Worm (Caenorhabditis elegans) whole organism, L1 larva: ENCODE measurements around the gene Y41C4A.22.

Experiments used
- C34B4.2 ChIP-seq: sonication (generic microtip); optimal IDR thresholded peaks from 2 replicates; lab custom pipeline; 2017; ENCODE audit warnings: mild to moderate bottlenecking, missing genetic modification characterization, missing compliant biosample characterization
- F16B12.6 ChIP-seq: fragments of 150-350 bp; optimal IDR thresholded peaks from 2 replicates; lab custom pipeline; 2014; ENCODE audit warnings: missing biosample characterization, missing genetic modification characterization
- aly-2 ChIP-seq: fragments of 150-350 bp; optimal IDR thresholded peaks from 2 replicates; lab custom pipeline; 2014; ENCODE audit warnings: missing biosample characterization, missing genetic modification characterization
- ama-1 ChIP-seq: fragments of 150-350 bp; optimal IDR thresholded peaks from 2 replicates; lab custom pipeline; 2014
- blmp-1 ChIP-seq: fragments of 150-350 bp; optimal IDR thresholded peaks from 2 replicates; lab custom pipeline; 2014; ENCODE audit warnings: missing biosample characterization, missing genetic modification characterization
- ceh-90 ChIP-seq: sonication (generic microtip); optimal IDR thresholded peaks from 2 replicates; lab custom pipeline; 2016; ENCODE audit warnings: missing genetic modification characterization, missing compliant biosample characterization
- ces-1 ChIP-seq: fragments of 150-350 bp; optimal IDR thresholded peaks from 2 replicates; lab custom pipeline; 2014; ENCODE audit warnings: missing biosample characterization, missing genetic modification reagents, missing genetic modification characterization
- dsc-1 ChIP-seq: sonication (generic microtip); optimal IDR thresholded peaks from 2 replicates; lab custom pipeline; 2016; ENCODE audit warnings: mild to moderate bottlenecking, missing genetic modification characterization, missing compliant biosample characterization
- efl-1 ChIP-seq, 4 experiments: fragments of 150-350 bp; optimal IDR thresholded peaks in 3 of 4; peaks in 1 of 4; 1 replicate in 1 of 4; 2 replicates in 3 of 4; lab custom pipeline; 2014; ENCODE audit warnings: missing biosample characterization in 2 of 4, missing genetic modification characterization in 2 of 4, missing genetic modification reagents in 2 of 4
- efl-3 ChIP-seq: fragments of 200-800 bp; sonication (Bioruptor generic); optimal IDR thresholded peaks from 2 replicates; lab custom pipeline; 2018; ENCODE audit warnings: mild to moderate bottlenecking, missing genetic modification characterization, missing compliant biosample characterization
- egl-13 ChIP-seq: sonication (generic microtip); optimal IDR thresholded peaks from 2 replicates; lab custom pipeline; 2016; ENCODE audit warnings: missing genotype, missing genetic modification reagents, missing genetic modification characterization, missing compliant biosample characterization
- fkh-4 ChIP-seq: sonication (generic microtip); optimal IDR thresholded peaks from 2 replicates; lab custom pipeline; 2016; ENCODE audit warnings: missing compliant biosample characterization, missing genetic modification characterization, borderline replicate concordance
- fkh-8 ChIP-seq: sonication (generic microtip); optimal IDR thresholded peaks from 2 replicates; lab custom pipeline; 2016; ENCODE audit warnings: mild to moderate bottlenecking, missing genetic modification characterization, missing compliant biosample characterization
- grh-1 ChIP-seq: fragments of 200-800 bp; sonication (Bioruptor generic); IDR thresholded peaks from 2 replicates; pipeline ENCODE4 v1.3.6; 2022; ENCODE audit warnings: missing genetic modification reagents, missing genetic modification characterization, missing compliant biosample characterization
- hlh-17 ChIP-seq: fragments of 200-800 bp; sonication (Bioruptor generic); optimal IDR thresholded peaks from 2 replicates; lab custom pipeline; 2018; ENCODE audit warnings: missing genetic modification characterization, mild to moderate bottlenecking, missing compliant biosample characterization, moderate library complexity, borderline replicate concordance
- hlh-4 ChIP-seq: sonication (generic microtip); optimal IDR thresholded peaks from 2 replicates; lab custom pipeline; 2016; ENCODE audit warnings: mild to moderate bottlenecking, missing genetic modification characterization, missing compliant biosample characterization
- hpl-2 ChIP-seq: fragments of 150-350 bp; optimal IDR thresholded peaks from 2 replicates; lab custom pipeline; 2014; ENCODE audit warnings: missing biosample characterization, missing genetic modification reagents, missing genetic modification characterization
- isw-1 ChIP-seq: fragments of 200-800 bp; sonication (Bioruptor generic); IDR thresholded peaks from 2 replicates; pipeline ENCODE4 v1.3.6; 2022; ENCODE audit warnings: missing genetic modification characterization, missing compliant biosample characterization
- lin-35 ChIP-seq, 2 experiments: fragments of 150-350 bp; optimal IDR thresholded peaks; 2 replicates each; lab custom pipeline; 2014; ENCODE audit warnings: missing biosample characterization in 2 of 2, missing genetic modification characterization in 2 of 2, missing genetic modification reagents in 2 of 2
- lin-39 ChIP-seq: fragments of 150-350 bp; optimal IDR thresholded peaks from 2 replicates; lab custom pipeline; 2014; ENCODE audit warnings: missing biosample characterization, missing genetic modification reagents, missing genetic modification characterization
- lir-3 ChIP-seq: sonication (generic microtip); optimal IDR thresholded peaks from 2 replicates; lab custom pipeline; 2016; ENCODE audit warnings: mild to moderate bottlenecking, missing genetic modification characterization, moderate library complexity, missing compliant biosample characterization; ENCODE audit not compliant: poor library complexity
- lsy-2 ChIP-seq, 2 experiments: fragments of 150-350 bp; optimal IDR thresholded peaks; 2 replicates each; lab custom pipeline; 2014; ENCODE audit warnings: missing biosample characterization in 2 of 2, missing genetic modification characterization in 2 of 2
- mab-9 ChIP-seq: fragments of 200-800 bp; sonication (Bioruptor generic); IDR thresholded peaks from 2 replicates; pipeline ENCODE4 v1.3.6; 2022; ENCODE audit warnings: missing genetic modification reagents, missing genetic modification characterization, missing compliant biosample characterization
- mdl-1 ChIP-seq, 2 experiments: fragments of 150-350 bp; optimal IDR thresholded peaks; 2 replicates each; lab custom pipeline; 2014 to 2017; ENCODE audit warnings: missing biosample characterization in 2 of 2, missing genetic modification characterization in 2 of 2, inconsistent platforms in 1 of 2
- nhr-11 ChIP-seq: fragments of 150-350 bp; optimal IDR thresholded peaks from 2 replicates; lab custom pipeline; 2014; ENCODE audit warnings: missing biosample characterization, missing genetic modification characterization
- nhr-237 ChIP-seq: fragments of 150-350 bp; optimal IDR thresholded peaks from 2 replicates; lab custom pipeline; 2014; ENCODE audit warnings: missing biosample characterization, missing genetic modification characterization
- nhr-28 ChIP-seq: fragments of 150-350 bp; optimal IDR thresholded peaks from 2 replicates; lab custom pipeline; 2014; ENCODE audit warnings: missing biosample characterization, missing genetic modification characterization
- nhr-47 ChIP-seq: sonication (generic microtip); optimal IDR thresholded peaks from 2 replicates; lab custom pipeline; 2016; ENCODE audit warnings: mild to moderate bottlenecking, missing genetic modification characterization, moderate library complexity, missing compliant biosample characterization
- nhr-71 ChIP-seq: sonication (generic microtip); optimal IDR thresholded peaks from 2 replicates; lab custom pipeline; 2016; ENCODE audit warnings: mild to moderate bottlenecking, missing genetic modification characterization, moderate library complexity, missing compliant biosample characterization
- nhr-84 ChIP-seq: sonication (generic microtip); optimal IDR thresholded peaks from 2 replicates; lab custom pipeline; 2017; ENCODE audit warnings: missing biosample characterization, missing genetic modification characterization
- nhr-85 ChIP-seq: sonication (generic microtip); peaks from one replicate; lab custom pipeline; 2016; ENCODE audit warnings: missing genetic modification characterization, inconsistent platforms, missing compliant biosample characterization
- nhr-90 ChIP-seq: sonication (generic microtip); optimal IDR thresholded peaks from 2 replicates; lab custom pipeline; 2016; ENCODE audit warnings: mild to moderate bottlenecking, missing genetic modification characterization, missing compliant biosample characterization; ENCODE audit not compliant: poor library complexity
- pag-3 ChIP-seq: sonication (generic microtip); optimal IDR thresholded peaks from 2 replicates; lab custom pipeline; 2017; ENCODE audit warnings: missing genetic modification characterization, mild to moderate bottlenecking, missing compliant biosample characterization, antibody characterized with exemption, borderline replicate concordance; ENCODE audit not compliant: insufficient read depth
- pqm-1 ChIP-seq: sonication (generic microtip); optimal IDR thresholded peaks from 3 replicates; lab custom pipeline; 2017; ENCODE audit warnings: missing biosample characterization, missing genetic modification characterization
- rnt-1 ChIP-seq: sonication (generic microtip); optimal IDR thresholded peaks from 2 replicates; lab custom pipeline; 2016; ENCODE audit warnings: mild to moderate bottlenecking, missing genetic modification characterization, moderate library complexity, missing compliant biosample characterization
- sptf-1 ChIP-seq: fragments of 150-350 bp; optimal IDR thresholded peaks from 2 replicates; lab custom pipeline; 2014; ENCODE audit warnings: missing biosample characterization, missing genetic modification characterization
- sup-37 ChIP-seq: fragments of 200-800 bp; sonication (Bioruptor generic); optimal IDR thresholded peaks from 2 replicates; lab custom pipeline; 2018; ENCODE audit warnings: mild to moderate bottlenecking, missing genetic modification characterization, missing compliant biosample characterization
- swsn-7 ChIP-seq: sonication (generic microtip); optimal IDR thresholded peaks from 2 replicates; lab custom pipeline; 2016; ENCODE audit warnings: missing genetic modification characterization, missing compliant biosample characterization
- unc-62 ChIP-seq: fragments of 150-350 bp; optimal IDR thresholded peaks from 2 replicates; lab custom pipeline; 2014; ENCODE audit warnings: missing biosample characterization, missing genetic modification reagents, missing genetic modification characterization
- unc-86 ChIP-seq: sonication (generic microtip); optimal IDR thresholded peaks from 2 replicates; lab custom pipeline; 2016; ENCODE audit warnings: missing genetic modification characterization, missing compliant biosample characterization
- unc-98 ChIP-seq: fragments of 200-800 bp; sonication (Bioruptor generic); IDR thresholded peaks from 2 replicates; pipeline ENCODE4 v1.3.6; 2022; ENCODE audit warnings: missing genetic modification characterization, missing compliant biosample characterization
- xbp-1 ChIP-seq: sonication (generic microtip); optimal IDR thresholded peaks from 2 replicates; lab custom pipeline; 2016; ENCODE audit warnings: missing genetic modification characterization, missing compliant biosample characterization

Gene Y41C4A.22

ce11 chrIII:11689303-11689702 lies 5.8 kb upstream of the Y41C4A.22 start (continued):
- TF ChIP-seq hlh-17 (GFP tag; lab: Kevin White, UChicago) (no peak), dsc-1 (tag; lab: Kevin White, UChicago) (no peak), mdl-1 (tag; optimal IDR thresholded peaks at IDR 0.05; lab: Kevin White, UChicago) (peak in 1 of 2 experiments; percentile 35), sptf-1 (no peak), fkh-4 (no peak), nhr-90 (peak; percentile 66), lin-35 (GFP tag; optimal IDR thresholded peaks at IDR 0.05; lab: Kevin White, UChicago) (peak in 1 of 2 experiments; percentile 80), nhr-85 (tag; lab: Kevin White, UChicago) (peak; percentile 91), pqm-1 (tag; lab: Kevin White, UChicago) (peak; percentile 88), fkh-8 (tag; lab: Kevin White, UChicago) (no peak), pag-3 (tag; lab: Kevin White, UChicago) (no peak), ces-1 (GFP tag; lab: Kevin White, UChicago) (no peak), egl-13 (no peak), grh-1 (no peak), aly-2 (tag; lab: Kevin White, UChicago) (no peak), unc-86 (tag; lab: Kevin White, UChicago) (no peak), sup-37 (GFP tag; lab: Kevin White, UChicago) (no peak), ceh-90 (tag; lab: Kevin White, UChicago) (no peak), unc-98 (GFP tag; lab: Robert Waterston, UW) (no peak), xbp-1 (tag; lab: Kevin White, UChicago) (peak; percentile 33), nhr-71 (tag; lab: Kevin White, UChicago) (peak; percentile 79), swsn-7 (peak; percentile 26), nhr-11 (tag; lab: Kevin White, UChicago) (no peak), efl-3 (GFP tag; lab: Kevin White, UChicago) (no peak), lin-39 (tag; lab: Kevin White, UChicago) (no peak), ama-1 (lab: Kevin White, UChicago) (no peak), nhr-47 (tag; lab: Kevin White, UChicago) (peak; percentile 54), lir-3 (peak; percentile 6), lsy-2 (tag; optimal IDR thresholded peaks at IDR 0.05; lab: Kevin White, UChicago) (peak; percentile 8 to 79), unc-62 (GFP tag; lab: Kevin White, UChicago) (no peak), isw-1 (GFP tag; lab: Robert Waterston, UW) (no peak), blmp-1 (tag; lab: Kevin White, UChicago) (peak; percentile 73), F16B12.6 (no peak), hlh-4 (tag; lab: Kevin White, UChicago) (no peak), nhr-28 (tag; lab: Kevin White, UChicago) (no peak), hpl-2 (GFP tag; lab: Kevin White, UChicago) (no peak), nhr-84 (tag; lab: Kevin White, UChicago) (no peak), mab-9 (no peak)

- TF ChIP-seq egl-13 = no peak
Measured at ce11 chrIII:11689887-11690286, 5.2 kb upstream of the Y41C4A.22 start.

ce11 chrIII:11692380-11692779 lies 2.7 kb upstream of the Y41C4A.22 start:
- no peak for TF ChIP-seq nhr-237 (tag; lab: Kevin White, UChicago)
- peak; percentile 10 for TF ChIP-seq fkh-8 (tag; lab: Kevin White, UChicago)
- no peak for TF ChIP-seq efl-1 (optimal IDR thresholded peaks at IDR 0.05; lab: Kevin White, UChicago)
- no peak for TF ChIP-seq efl-1 (GFP tag; optimal IDR thresholded peaks at IDR 0.05 in 1 of 2; lab: Kevin White, UChicago)
- peak; percentile 48 for TF ChIP-seq nhr-85 (tag; lab: Kevin White, UChicago)
- TF ChIP-seq C34B4.2 (tag; lab: Kevin White, UChicago) = no peak
- no peak for TF ChIP-seq nhr-28 (tag; lab: Kevin White, UChicago)
- TF ChIP-seq rnt-1 (tag; lab: Kevin White, UChicago) = no peak
